Worm (Caenorhabditis elegans) whole organism, mixed stage, embryonic: Measurements from ENCODE around the gene F54F12.2.

Source experiments
- M03D4.4 ChIP-seq: sonication (generic microtip); optimal IDR thresholded peaks from 2 replicates; lab custom pipeline; 2017; ENCODE audit warnings: mild to moderate bottlenecking, missing genetic modification characterization, missing compliant biosample characterization
- bed-3 ChIP-seq: fragments of 200-800 bp; sonication (Bioruptor generic); optimal IDR thresholded peaks from 3 replicates; lab custom pipeline; 2018; ENCODE audit warnings: mild to moderate bottlenecking, missing genetic modification characterization, moderate library complexity, missing compliant biosample characterization
- blmp-1 ChIP-seq: fragments of 150-350 bp; optimal IDR thresholded peaks from 2 replicates; lab custom pipeline; 2014; ENCODE audit warnings: missing biosample characterization, missing genetic modification characterization
- ceh-43 ChIP-seq: fragments of 200-800 bp; sonication (Bioruptor generic); optimal IDR thresholded peaks from 2 replicates; lab custom pipeline; 2018; ENCODE audit warnings: mild to moderate bottlenecking, missing genetic modification characterization, moderate library complexity, missing compliant biosample characterization
- ceh-83 ChIP-seq: fragments of 200-800 bp; sonication (Bioruptor generic); optimal IDR thresholded peaks from 2 replicates; lab custom pipeline; 2018; ENCODE audit warnings: mild to moderate bottlenecking, missing genetic modification characterization, missing compliant biosample characterization
- ces-1 ChIP-seq: fragments of 150-350 bp; optimal IDR thresholded peaks from 2 replicates; lab custom pipeline; 2014; ENCODE audit warnings: missing biosample characterization, missing genetic modification reagents, missing genetic modification characterization
- cnd-1 ChIP-seq: fragments of 200-800 bp; sonication (Bioruptor generic); optimal IDR thresholded peaks from 2 replicates; lab custom pipeline; 2018; ENCODE audit warnings: mild to moderate bottlenecking, missing genetic modification characterization, missing compliant biosample characterization
- drap-1 ChIP-seq: fragments of 200-800 bp; sonication (Bioruptor generic); optimal IDR thresholded peaks from 3 replicates; lab custom pipeline; 2018; ENCODE audit warnings: mild to moderate bottlenecking, missing genetic modification characterization, missing compliant biosample characterization
- elt-1 ChIP-seq: sonication (generic microtip); optimal IDR thresholded peaks from 2 replicates; lab custom pipeline; 2017; ENCODE audit warnings: missing genetic modification characterization, mild to moderate bottlenecking, missing compliant biosample characterization, antibody characterized with exemption, moderate library complexity, borderline replicate concordance; ENCODE audit not compliant: insufficient read depth
- elt-3 ChIP-seq: fragments of 150-350 bp; optimal IDR thresholded peaks from 2 replicates; lab custom pipeline; 2014; ENCODE audit warnings: missing biosample characterization, missing genetic modification characterization
- flh-1 ChIP-seq: fragments of 200-800 bp; sonication (Bioruptor generic); optimal IDR thresholded peaks from 2 replicates; lab custom pipeline; 2018; ENCODE audit warnings: mild to moderate bottlenecking, missing genetic modification characterization, moderate library complexity, missing compliant biosample characterization
- ham-2 ChIP-seq: fragments of 200-800 bp; sonication (Bioruptor generic); optimal IDR thresholded peaks from 2 replicates; lab custom pipeline; 2018; ENCODE audit warnings: mild to moderate bottlenecking, missing genetic modification characterization, missing compliant biosample characterization
- hlh-1 ChIP-seq: fragments of 150-350 bp; optimal IDR thresholded peaks from 2 replicates; lab custom pipeline; 2014; ENCODE audit warnings: missing biosample characterization, missing genetic modification reagents, missing genetic modification characterization
- lin-13 ChIP-seq: fragments of 150-350 bp; optimal IDR thresholded peaks from 2 replicates; lab custom pipeline; 2014; ENCODE audit warnings: missing biosample characterization, missing genetic modification characterization
- lin-32 ChIP-seq: fragments of 200-800 bp; sonication (Bioruptor generic); optimal IDR thresholded peaks from 2 replicates; lab custom pipeline; 2018; ENCODE audit warnings: mild to moderate bottlenecking, missing genetic modification characterization, missing compliant biosample characterization
- lsy-2 ChIP-seq: fragments of 150-350 bp; optimal IDR thresholded peaks from 2 replicates; lab custom pipeline; 2014; ENCODE audit warnings: missing biosample characterization, missing genetic modification characterization
- mab-5 ChIP-seq: fragments of 150-350 bp; optimal IDR thresholded peaks from 2 replicates; lab custom pipeline; 2014; ENCODE audit warnings: missing biosample characterization, missing genetic modification characterization
- mep-1 ChIP-seq: fragments of 150-350 bp; optimal IDR thresholded peaks from 2 replicates; lab custom pipeline; 2017; ENCODE audit warnings: missing biosample characterization, missing genetic modification reagents, missing genetic modification characterization, inconsistent platforms
- mls-2 ChIP-seq: sonication (generic microtip); optimal IDR thresholded peaks from 2 replicates; lab custom pipeline; 2016; ENCODE audit warnings: mild to moderate bottlenecking, missing genetic modification characterization, moderate library complexity, missing compliant biosample characterization
- nhr-237 ChIP-seq: fragments of 150-350 bp; optimal IDR thresholded peaks from 2 replicates; lab custom pipeline; 2014; ENCODE audit warnings: missing biosample characterization, missing genetic modification characterization
- nhr-76 ChIP-seq: sonication (generic microtip); optimal IDR thresholded peaks from 2 replicates; lab custom pipeline; 2017; ENCODE audit warnings: missing biosample characterization, missing genetic modification characterization
- pha-4 ChIP-seq: fragments of 150-350 bp; optimal IDR thresholded peaks from 2 replicates; lab custom pipeline; 2018; ENCODE audit warnings: missing biosample characterization, missing genetic modification reagents, missing genetic modification characterization
- sem-2 ChIP-seq: fragments of 200-800 bp; sonication (Bioruptor generic); optimal IDR thresholded peaks from 2 replicates; lab custom pipeline; 2018; ENCODE audit warnings: mild to moderate bottlenecking, missing genetic modification characterization, missing compliant biosample characterization
- snpc-4 ChIP-seq: fragments of 150-350 bp; optimal IDR thresholded peaks from 2 replicates; lab custom pipeline; 2014; ENCODE audit warnings: missing biosample characterization, missing genetic modification characterization
- sptf-1 ChIP-seq: sonication (generic microtip); optimal IDR thresholded peaks from 2 replicates; lab custom pipeline; 2017; ENCODE audit warnings: mild to moderate bottlenecking, missing genetic modification characterization, moderate library complexity, missing compliant biosample characterization
- unc-120 ChIP-seq: sonication (generic microtip); optimal IDR thresholded peaks from 2 replicates; lab custom pipeline; 2017; ENCODE audit warnings: missing genetic modification characterization, missing compliant biosample characterization; ENCODE audit not compliant: poor library complexity, severe bottlenecking
- unc-39 ChIP-seq: fragments of 150-350 bp; optimal IDR thresholded peaks from 2 replicates; lab custom pipeline; 2014; ENCODE audit warnings: missing biosample characterization, missing genetic modification characterization
- unc-62 ChIP-seq: fragments of 150-350 bp; optimal IDR thresholded peaks from 2 replicates; lab custom pipeline; 2014; ENCODE audit warnings: missing biosample characterization, missing genetic modification reagents, missing genetic modification characterization
- zip-8 ChIP-seq: fragments of 150-350 bp; optimal IDR thresholded peaks from 2 replicates; lab custom pipeline; 2014; ENCODE audit warnings: missing biosample characterization, missing genetic modification characterization
- ztf-11 ChIP-seq: fragments of 150-350 bp; optimal IDR thresholded peaks from 2 replicates; lab custom pipeline; 2014; ENCODE audit warnings: missing biosample characterization, missing genetic modification characterization

F54F12.2 gene

ce11 chrIII:13000457-13000856 is 39.4 kb upstream of the F54F12.2 start, which contains the start of gene ZK1010.8:
ZK1010.8 (minus strand) TSS chrIII:13000670.
- TF ChIP-seq pha-4 (tag; lab: Kevin White, UChicago) (peak; percentile 34), unc-39 (tag; lab: Kevin White, UChicago) (no peak)

- TF ChIP-seq sem-2 (no peak), lsy-2 (tag; lab: Kevin White, UChicago) (peak; percentile 40), unc-120 (tag; lab: Kevin White, UChicago) (peak; percentile 58), pha-4 (tag; lab: Kevin White, UChicago) (peak; percentile 6), elt-3 (no peak), ham-2 (GFP tag; lab: Kevin White, UChicago) (no peak), lin-32 (GFP tag; lab: Kevin White, UChicago) (no peak), zip-8 (tag; lab: Kevin White, UChicago) (no peak), sptf-1 (tag; lab: Kevin White, UChicago) (peak; percentile 32), unc-39 (tag; lab: Kevin White, UChicago) (no peak), hlh-1 (tag; lab: Kevin White, UChicago) (no peak), ztf-11 (no peak), bed-3 (GFP tag; lab: Kevin White, UChicago) (no peak), elt-1 (tag; lab: Kevin White, UChicago) (no peak), ces-1 (peak; percentile 95), ceh-43 (GFP tag; lab: Kevin White, UChicago) (no peak), snpc-4 (tag; lab: Kevin White, UChicago) (no peak), nhr-237 (tag; lab: Kevin White, UChicago) (peak; percentile 59), lin-13 (tag; lab: Kevin White, UChicago) (no peak), cnd-1 (tag; lab: Kevin White, UChicago) (no peak), mls-2 (tag; lab: Kevin White, UChicago) (no peak), mep-1 (peak; percentile 63), mab-5 (tag; lab: Kevin White, UChicago) (no peak)
Observed at ce11 chrIII:13002098-13002497, 37.7 kb upstream of the F54F12.2 start, which contains the start of gene ZK1010.10. ZK1010.10 (plus strand) TSS chrIII:13002383.

ce11 chrIII:13004316-13004715 is 35.5 kb upstream of the F54F12.2 start:
- TF ChIP-seq ham-2 (GFP tag; lab: Kevin White, UChicago) (peak; percentile 19), ceh-43 (GFP tag; lab: Kevin White, UChicago) (no peak)
- TF ChIP-seq, all 35 proteins: peak for 1

- no peak for TF ChIP-seq unc-62 (GFP tag; lab: Kevin White, UChicago)
- TF ChIP-seq elt-3: no peak
- no peak for TF ChIP-seq drap-1 (GFP tag; lab: Kevin White, UChicago)
- TF ChIP-seq M03D4.4 (tag; lab: Kevin White, UChicago): no peak
- TF ChIP-seq unc-120 (tag; lab: Kevin White, UChicago): no peak
- TF ChIP-seq ceh-83: no peak
- no peak for TF ChIP-seq hlh-1 (tag; lab: Kevin White, UChicago)
Observed at ce11 chrIII:13005161-13005560, 34.7 kb upstream of the F54F12.2 start, which contains the start of gene snf-7. snf-7 (plus strand) TSS chrIII:13005461.

ce11 chrIII:13011927-13012326 is 27.9 kb upstream of the F54F12.2 start:
- TF ChIP-seq lin-13 (tag; lab: Kevin White, UChicago) (no peak), ces-1 (no peak), snpc-4 (tag; lab: Kevin White, UChicago) (no peak), drap-1 (GFP tag; lab: Kevin White, UChicago) (no peak), ceh-43 (GFP tag; lab: Kevin White, UChicago) (no peak), nhr-76 (tag; lab: Kevin White, UChicago) (no peak), hlh-1 (tag; lab: Kevin White, UChicago) (no peak), unc-62 (GFP tag; lab: Kevin White, UChicago) (no peak), blmp-1 (tag; lab: Kevin White, UChicago) (no peak)
- TF ChIP-seq, all 35 proteins: peak for 0

ce11 chrIII:13013912-13014311 is 25.9 kb upstream of the F54F12.2 start:
- no peak for TF ChIP-seq unc-62 (GFP tag; lab: Kevin White, UChicago)
- TF ChIP-seq flh-1 (GFP tag; lab: Kevin White, UChicago): no peak
- TF ChIP-seq cnd-1 (tag; lab: Kevin White, UChicago): no peak
- no peak for TF ChIP-seq ham-2 (GFP tag; lab: Kevin White, UChicago)
- TF ChIP-seq ztf-11: no peak
- TF ChIP-seq elt-3: no peak
- no peak for TF ChIP-seq bed-3 (GFP tag; lab: Kevin White, UChicago)
- TF ChIP-seq lsy-2 (tag; lab: Kevin White, UChicago): no peak
